Fruit fly (Drosophila melanogaster) whole organism, pupa: ENCODE results near the gene CG8301.

Source experiments
- CG13204 ChIP-seq: fragments of 200-800 bp; sonication (Bioruptor generic); optimal IDR thresholded peaks from 2 replicates; lab custom pipeline; 2018; ENCODE audit warnings: missing biosample characterization, mild to moderate bottlenecking, missing genetic modification characterization, moderate library complexity
- CG14655 ChIP-seq: fragments of 200-800 bp; sonication (Bioruptor generic); optimal IDR thresholded peaks from 3 replicates; lab custom pipeline; 2017; ENCODE audit warnings: mild to moderate bottlenecking, missing biosample characterization, missing genetic modification reagents, missing genetic modification characterization
- CG15710 ChIP-seq: fragments of 200-800 bp; sonication (Bioruptor generic); optimal IDR thresholded peaks from 2 replicates; lab custom pipeline; 2018; ENCODE audit warnings: missing biosample characterization, mild to moderate bottlenecking, missing genetic modification characterization, moderate library complexity
- CG17806 ChIP-seq: fragments of 200-800 bp; sonication (Bioruptor generic); optimal IDR thresholded peaks from 2 replicates; lab custom pipeline; 2018; ENCODE audit warnings: missing biosample characterization, mild to moderate bottlenecking, missing genetic modification characterization, moderate library complexity
- CG34367 ChIP-seq: fragments of 200-800 bp; sonication (Bioruptor generic); optimal IDR thresholded peaks from 2 replicates; lab custom pipeline; 2018; ENCODE audit warnings: missing biosample characterization, mild to moderate bottlenecking, missing genetic modification characterization
- CG8159 ChIP-seq: fragments of 200-800 bp; sonication (Bioruptor generic); optimal IDR thresholded peaks from 3 replicates; lab custom pipeline; 2018; ENCODE audit warnings: missing biosample characterization, mild to moderate bottlenecking, missing genetic modification characterization, moderate library complexity
- CG8301 ChIP-seq: fragments of 200-800 bp; sonication (Bioruptor generic); optimal IDR thresholded peaks from 2 replicates; lab custom pipeline; 2018; ENCODE audit warnings: missing biosample characterization, mild to moderate bottlenecking, missing genetic modification characterization
- Ets98B ChIP-seq: fragments of 200-800 bp; sonication (Bioruptor generic); IDR thresholded peaks from 2 replicates; pipeline ENCODE4 v1.3.6; 2022; ENCODE audit warnings: missing biosample characterization, missing genetic modification characterization
- Pif1A ChIP-seq: fragments of 200-800 bp; sonication (Bioruptor generic); optimal IDR thresholded peaks from 3 replicates; lab custom pipeline; 2016; ENCODE audit warnings: missing biosample characterization, missing genetic modification characterization
- Pif1B ChIP-seq: fragments of 200-800 bp; sonication (Bioruptor generic); optimal IDR thresholded peaks from 3 replicates; lab custom pipeline; 2016; ENCODE audit warnings: missing biosample characterization, missing genetic modification characterization

DNA sequence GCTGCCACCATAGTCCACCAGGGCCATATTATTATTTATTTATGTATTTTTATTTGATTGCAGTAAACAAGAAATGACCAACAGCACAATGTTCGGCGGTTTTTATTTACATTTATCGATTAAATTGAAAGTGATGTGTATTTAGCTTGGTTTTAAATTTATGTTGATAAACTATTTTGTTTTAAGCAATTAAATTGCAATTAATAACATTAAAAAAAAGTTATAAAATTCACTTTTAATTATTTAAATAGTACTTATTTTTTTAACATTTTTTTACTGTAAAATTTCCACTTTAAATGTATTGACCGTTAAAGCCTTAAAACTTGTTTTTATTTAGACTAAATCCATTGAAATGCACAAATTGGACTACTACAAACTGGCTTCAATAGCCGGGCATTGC, 11.0 kb upstream of the CG8301 start, which contains the start of gene CG16790:
- no peak for TF ChIP-seq CG17806
- TF ChIP-seq CG34367 (tag; lab: Kevin White, UChicago), result no peak
- TF ChIP-seq CG14655 (GFP tag; lab: Kevin White, UChicago), result no peak
- no peak for TF ChIP-seq CG13204 (GFP tag; lab: Kevin White, UChicago)
- TF ChIP-seq Pif1B (GFP tag; lab: Kevin White, UChicago), result no peak
- no peak for TF ChIP-seq Pif1A
- TF ChIP-seq CG8301 (tag; lab: Kevin White, UChicago), result no peak
- no peak for TF ChIP-seq CG8159
- TF ChIP-seq Ets98B (GFP tag; lab: Robert Waterston, UW), result no peak
- TF ChIP-seq CG15710, result no peak
